Worm (Caenorhabditis elegans) whole organism, L4/young adult: ENCODE results near the gene nhr-38.

ENCODE experiments used
- W03F9.2 ChIP-seq: fragments of 150-350 bp; optimal IDR thresholded peaks from 2 replicates; lab custom pipeline; 2014; ENCODE audit warnings: missing biosample characterization, missing genetic modification characterization
- dao-5 ChIP-seq: sonication (generic microtip); optimal IDR thresholded peaks from 2 replicates; lab custom pipeline; 2016; ENCODE audit warnings: missing genotype, missing genetic modification characterization, moderate library complexity, missing compliant biosample characterization
- him-1 ChIP-seq: sonication (generic microtip); optimal IDR thresholded peaks from 2 replicates; lab custom pipeline; 2016; ENCODE audit warnings: missing genotype, missing genetic modification reagents, missing genetic modification characterization, missing compliant biosample characterization

DNA sequence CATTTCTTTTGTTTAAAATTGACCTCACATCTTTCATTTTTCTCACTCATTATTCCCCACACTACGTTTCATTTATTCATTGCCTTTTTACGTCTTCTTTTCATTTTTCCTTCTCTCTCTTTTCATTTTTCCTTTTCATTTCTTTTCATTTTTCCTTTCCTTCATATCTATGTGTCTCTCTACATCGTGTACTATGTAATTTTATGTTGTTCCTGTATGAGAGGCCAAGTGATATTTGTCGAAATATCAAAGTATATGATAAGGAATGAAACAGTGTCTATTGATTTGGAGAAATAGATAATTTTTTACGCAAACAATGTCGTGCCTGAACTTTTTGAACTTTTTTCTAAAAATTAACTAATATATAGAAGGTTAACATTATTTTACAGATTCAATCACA lies 6.5 kb downstream of the nhr-38 start:
- TF ChIP-seq W03F9.2 (tag; lab: Kevin White, UChicago), result no peak
- TF ChIP-seq dao-5 (tag; lab: Kevin White, UChicago), result no peak
- TF ChIP-seq him-1 (tag; lab: Kevin White, UChicago), result no peak
